Worm (Caenorhabditis elegans) whole organism, L3 larva: ENCODE data around the gene F23F1.4.

Source experiments
- ZK546.5 ChIP-seq: sonication (generic microtip); optimal IDR thresholded peaks from 2 replicates; lab custom pipeline; 2017; ENCODE audit warnings: missing biosample characterization, missing genetic modification characterization
- aly-2 ChIP-seq: fragments of 150-350 bp; optimal IDR thresholded peaks from 2 replicates; lab custom pipeline; 2014; ENCODE audit warnings: missing biosample characterization, missing genetic modification characterization
- fos-1 ChIP-seq: fragments of 150-350 bp; optimal IDR thresholded peaks from 2 replicates; lab custom pipeline; 2014; ENCODE audit warnings: missing biosample characterization, missing genetic modification characterization
- lin-39 ChIP-seq: fragments of 150-350 bp; optimal IDR thresholded peaks from 2 replicates; lab custom pipeline; 2018; ENCODE audit warnings: missing biosample characterization, missing genetic modification reagents, missing genetic modification characterization
- nfya-1 ChIP-seq: sonication (generic microtip); optimal IDR thresholded peaks from 2 replicates; lab custom pipeline; 2017; ENCODE audit warnings: missing genetic modification characterization, mild to moderate bottlenecking, missing compliant biosample characterization, antibody characterized with exemption, moderate library complexity; ENCODE audit not compliant: insufficient read depth
- pqm-1 ChIP-seq: fragments of 150-350 bp; optimal IDR thresholded peaks from 2 replicates; lab custom pipeline; 2017; ENCODE audit warnings: missing biosample characterization, missing genetic modification characterization, inconsistent platforms
- snpc-4 ChIP-seq: fragments of 150-350 bp; optimal IDR thresholded peaks from 2 replicates; lab custom pipeline; 2014; ENCODE audit warnings: missing biosample characterization, missing genetic modification characterization
- unc-39 ChIP-seq: sonication (generic microtip); optimal IDR thresholded peaks from 4 replicates; lab custom pipeline; 2017; ENCODE audit warnings: missing biosample characterization, missing genetic modification characterization
- ztf-11 ChIP-seq: fragments of 150-350 bp; optimal IDR thresholded peaks from 2 replicates; lab custom pipeline; 2014; ENCODE audit warnings: missing biosample characterization, missing genetic modification characterization

ce11 chrII:73329-73728, 45.1 kb upstream of the F23F1.4 start:
- no peak for TF ChIP-seq ZK546.5 (tag; lab: Kevin White, UChicago)
- no peak for TF ChIP-seq fos-1 (tag; lab: Kevin White, UChicago)
- TF ChIP-seq unc-39 (tag; lab: Kevin White, UChicago), result no peak
- TF ChIP-seq aly-2, result no peak
- no peak for TF ChIP-seq lin-39 (tag; lab: Kevin White, UChicago)
- TF ChIP-seq ztf-11 (tag; lab: Kevin White, UChicago), result no peak
- no peak for TF ChIP-seq pqm-1 (tag; lab: Kevin White, UChicago)
- no peak for TF ChIP-seq nfya-1
- TF ChIP-seq snpc-4 (tag; lab: Kevin White, UChicago), result no peak
